Worm (Caenorhabditis elegans): ENCODE measurements around the gene srbc-67.

- no peak for TF ChIP-seq cey-2 (tag; optimal IDR thresholded peaks at IDR 0.05; ENCODE audit: borderline replicate concordance, insufficient read depth)
- TF ChIP-seq unc-62 (GFP tag; optimal IDR thresholded peaks at IDR 0.05 in 1 of 2): no peak
- no peak for TF ChIP-seq unc-62 (tag; optimal IDR thresholded peaks at IDR 0.05)
- no peak for TF ChIP-seq ces-1 (GFP tag; optimal IDR thresholded peaks at IDR 0.05)
- no peak for TF ChIP-seq T26A8.4 (GFP tag; IDR thresholded peaks at IDR 0.05)
- no peak for TF ChIP-seq zag-1 (tag; optimal IDR thresholded peaks at IDR 0.05)
- no peak for TF ChIP-seq snpc-4 (tag; optimal IDR thresholded peaks at IDR 0.05)
- no peak for TF ChIP-seq mdl-1 (tag; optimal IDR thresholded peaks at IDR 0.05)
Measured at ce11 chrV:3549553-3549952, 8.5 kb upstream of the srbc-67 start, which contains the start of gene sri-21.
